Worm (Caenorhabditis elegans) whole organism, L2 larva: ENCODE results near the gene hsp-110.

Experiments
- aly-2 ChIP-seq: fragments of 150-350 bp; optimal IDR thresholded peaks from 2 replicates; lab custom pipeline; 2014; ENCODE audit warnings: missing biosample characterization, missing genetic modification characterization
- ceh-82 ChIP-seq: fragments of 150-350 bp; optimal IDR thresholded peaks from 2 replicates; lab custom pipeline; 2014; ENCODE audit warnings: missing biosample characterization, missing genetic modification characterization
- elt-3 ChIP-seq: sonication (generic microtip); optimal IDR thresholded peaks from 2 replicates; lab custom pipeline; 2017; ENCODE audit warnings: missing biosample characterization, missing genetic modification characterization
- nhr-12 ChIP-seq: fragments of 150-350 bp; optimal IDR thresholded peaks from 2 replicates; lab custom pipeline; 2014; ENCODE audit warnings: missing biosample characterization, missing genetic modification characterization
- nhr-237 ChIP-seq: fragments of 150-350 bp; optimal IDR thresholded peaks from 2 replicates; lab custom pipeline; 2014; ENCODE audit warnings: missing biosample characterization, missing genetic modification characterization
- snpc-4 ChIP-seq: fragments of 150-350 bp; optimal IDR thresholded peaks from 2 replicates; lab custom pipeline; 2014; ENCODE audit warnings: missing biosample characterization, missing genetic modification characterization
- ztf-11 ChIP-seq: sonication (generic microtip); optimal IDR thresholded peaks from 2 replicates; lab custom pipeline; 2017; ENCODE audit warnings: missing biosample characterization, missing genetic modification characterization

DNA sequence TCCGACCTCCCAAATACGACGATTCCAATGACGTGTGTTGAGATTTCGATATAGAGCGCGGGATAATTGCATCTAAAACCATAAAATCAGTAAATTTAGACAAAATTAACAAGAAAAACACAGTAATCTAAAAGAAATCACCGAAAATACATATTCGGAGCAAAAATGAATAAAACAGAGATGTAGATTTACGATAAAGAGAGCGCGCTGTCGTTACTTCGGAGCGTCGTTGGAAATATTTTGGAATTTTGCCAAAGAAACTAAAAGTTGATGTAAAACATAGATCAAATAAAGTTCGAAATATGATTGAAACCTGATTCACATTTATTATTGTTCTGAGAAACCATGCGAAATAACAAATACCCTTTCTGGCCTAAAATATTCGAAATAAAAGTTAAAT, 14.6 kb downstream of the hsp-110 start, which contains the start of gene ZK1236.5:
- TF ChIP-seq ztf-11 = no peak
- no peak for TF ChIP-seq elt-3 (tag; lab: Kevin White, UChicago)
- no peak for TF ChIP-seq aly-2 (tag; lab: Kevin White, UChicago)
- TF ChIP-seq ceh-82 (tag; lab: Kevin White, UChicago) = no peak
- no peak for TF ChIP-seq snpc-4 (tag; lab: Kevin White, UChicago)
- TF ChIP-seq nhr-12 (tag; lab: Kevin White, UChicago) = no peak
- TF ChIP-seq nhr-237 (tag; lab: Kevin White, UChicago) = no peak
